Worm (Caenorhabditis elegans) whole organism, L1 larva: Measurements from ENCODE around the gene nhr-242.

Experiments
- aly-2 ChIP-seq: fragments of 150-350 bp; optimal IDR thresholded peaks from 2 replicates; lab custom pipeline; 2014; ENCODE audit warnings: missing biosample characterization, missing genetic modification characterization
- lsy-2 ChIP-seq, 2 experiments: fragments of 150-350 bp; optimal IDR thresholded peaks; 2 replicates each; lab custom pipeline; 2014; ENCODE audit warnings: missing biosample characterization in 2 of 2, missing genetic modification characterization in 2 of 2
- nhr-20 ChIP-seq: sonication (generic microtip); optimal IDR thresholded peaks from 2 replicates; lab custom pipeline; 2016; ENCODE audit warnings: mild to moderate bottlenecking, missing genetic modification characterization, missing compliant biosample characterization
- nhr-237 ChIP-seq: fragments of 150-350 bp; optimal IDR thresholded peaks from 2 replicates; lab custom pipeline; 2014; ENCODE audit warnings: missing biosample characterization, missing genetic modification characterization
- nhr-47 ChIP-seq: sonication (generic microtip); optimal IDR thresholded peaks from 2 replicates; lab custom pipeline; 2016; ENCODE audit warnings: mild to moderate bottlenecking, missing genetic modification characterization, moderate library complexity, missing compliant biosample characterization
- nhr-77 ChIP-seq: fragments of 150-350 bp; optimal IDR thresholded peaks from 2 replicates; lab custom pipeline; 2014; ENCODE audit warnings: missing biosample characterization, missing genetic modification characterization
- pqm-1 ChIP-seq: sonication (generic microtip); optimal IDR thresholded peaks from 3 replicates; lab custom pipeline; 2017; ENCODE audit warnings: missing biosample characterization, missing genetic modification characterization
- skn-1 ChIP-seq: fragments of 150-350 bp; optimal IDR thresholded peaks from 2 replicates; lab custom pipeline; 2014; ENCODE audit warnings: missing biosample characterization, missing genetic modification characterization
- snpc-4 ChIP-seq: fragments of 150-350 bp; optimal IDR thresholded peaks from 2 replicates; lab custom pipeline; 2014; ENCODE audit warnings: missing biosample characterization, missing genetic modification characterization

- no peak for TF ChIP-seq nhr-20 (tag; lab: Kevin White, UChicago)
- no peak for TF ChIP-seq nhr-237 (tag; lab: Kevin White, UChicago)
- TF ChIP-seq pqm-1 (tag; lab: Kevin White, UChicago): no peak
- TF ChIP-seq nhr-77 (tag; lab: Kevin White, UChicago): no peak
- TF ChIP-seq aly-2: no peak
- TF ChIP-seq lsy-2 (tag; optimal IDR thresholded peaks at IDR 0.05; lab: Kevin White, UChicago): no peak
- TF ChIP-seq nhr-47 (tag; lab: Kevin White, UChicago): no peak
- no peak for TF ChIP-seq snpc-4 (tag; lab: Kevin White, UChicago)
- TF ChIP-seq skn-1 (tag; lab: Kevin White, UChicago): no peak
These were observed 29.1 kb downstream of the nhr-242 start for ce11 chrIV:2552276-2552675.
